Fruit fly (Drosophila melanogaster): ENCODE data around the gene eys.

dm6 chr2L:2364200-2364754, 52.8 kb downstream of the eys start:
- TF ChIP-seq EcR (GFP tag; optimal IDR thresholded peaks at IDR 0.05): peak; percentile 14
- peak; percentile 18; the same call in 1 of the 2 replicates for TF ChIP-seq Ets98B (GFP tag; IDR thresholded peaks at IDR 0.05)
- TF ChIP-seq Pif1B (GFP tag; optimal IDR thresholded peaks at IDR 0.05): no peak
- TF ChIP-seq CG10348 (GFP tag; IDR thresholded peaks at IDR 0.05): no peak
- no peak for TF ChIP-seq Pif1A (GFP tag; optimal IDR thresholded peaks at IDR 0.05)
- peak; percentile 16; the same call in 1 of the 3 replicates for TF ChIP-seq fd96Ca (GFP tag; IDR thresholded peaks at IDR 0.05)
- TF ChIP-seq D1 (tag; optimal IDR thresholded peaks at IDR 0.05): no peak
- TF ChIP-seq CG9948 (tag; optimal IDR thresholded peaks at IDR 0.05): no peak
- no peak for TF ChIP-seq rn (GFP tag; IDR thresholded peaks at IDR 0.05)
- no peak for TF ChIP-seq CG15710 (tag; optimal IDR thresholded peaks at IDR 0.05)
- TF ChIP-seq CG8159 (tag; optimal IDR thresholded peaks at IDR 0.05): no peak
- no peak for TF ChIP-seq CG12605 (GFP tag; IDR thresholded peaks at IDR 0.05)

Data from whole organism, pupa.